Worm (Caenorhabditis elegans) whole organism, L2 larva: ENCODE results near the gene cyn-11.

Experiments
- R02D3.7 ChIP-seq: fragments of 150-350 bp; optimal IDR thresholded peaks from 2 replicates; lab custom pipeline; 2014; ENCODE audit warnings: missing biosample characterization, missing genetic modification characterization
- lsy-2 ChIP-seq, 2 experiments: fragments of 150-350 bp in 1 of 2; sonication (generic microtip) in 1 of 2; optimal IDR thresholded peaks; 2 replicates each; lab custom pipeline; 2014 to 2017; ENCODE audit warnings: missing biosample characterization in 2 of 2, missing genetic modification characterization in 2 of 2
- mdl-1 ChIP-seq, 2 experiments: fragments of 150-350 bp in 1 of 2; sonication (generic microtip) in 1 of 2; optimal IDR thresholded peaks; 2 replicates each; lab custom pipeline; 2017; ENCODE audit warnings: missing biosample characterization in 2 of 2, missing genetic modification characterization in 2 of 2
- snpc-4 ChIP-seq: fragments of 150-350 bp; optimal IDR thresholded peaks from 2 replicates; lab custom pipeline; 2014; ENCODE audit warnings: missing biosample characterization, missing genetic modification characterization

DNA sequence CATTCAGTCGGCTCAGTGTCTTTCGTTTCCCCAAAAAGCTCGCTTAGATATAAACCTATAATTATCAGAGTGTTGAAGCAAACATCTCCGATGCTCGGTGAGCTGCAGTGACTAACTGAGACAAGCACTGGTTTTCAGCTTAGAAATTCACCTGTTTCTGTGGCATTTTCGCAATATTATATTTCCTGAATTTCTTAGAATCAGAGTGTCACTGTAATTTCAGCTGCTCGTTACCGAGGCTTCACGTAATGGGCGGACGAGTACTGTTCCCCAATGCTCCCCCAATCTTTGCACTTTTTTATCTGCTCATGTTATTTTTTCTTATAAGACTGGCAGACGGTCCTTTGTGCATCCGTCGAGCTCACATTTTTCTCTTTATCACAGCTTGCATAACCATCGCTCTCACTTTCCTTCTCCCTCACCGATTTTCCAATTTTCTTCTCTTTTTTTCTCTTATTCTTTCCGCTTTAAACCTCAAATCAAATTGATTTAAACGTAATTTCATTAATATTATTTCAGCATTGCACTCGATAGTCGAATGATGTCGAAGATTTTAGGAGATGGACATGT is 6.0 kb upstream of the cyn-11 start, which contains the start of gene trcs-2:
- no peak for TF ChIP-seq R02D3.7
- TF ChIP-seq lsy-2 (tag; optimal IDR thresholded peaks at IDR 0.05; lab: Kevin White, UChicago) = no peak
- no peak for TF ChIP-seq mdl-1 (tag; optimal IDR thresholded peaks at IDR 0.05; lab: Kevin White, UChicago)
- no peak for TF ChIP-seq snpc-4
